Fruit fly (Drosophila melanogaster): Measurements from ENCODE around the gene CG44195.

Gene CG44195

dm6 chr3L:7718561-7719417 is 23.3 kb upstream of the CG44195 start, which contains the start of gene Mcad (continued):
- TF ChIP-seq CG14667 (GFP tag; IDR thresholded peaks at IDR 0.05) (peak; percentile 60), CG4617 (GFP tag; optimal IDR thresholded peaks at IDR 0.05; ENCODE audit: borderline replicate concordance) (peak; percentile 60), CG2889 (GFP tag; IDR thresholded peaks at IDR 0.05) (peak; percentile 18), slbo (GFP tag; IDR thresholded peaks at IDR 0.05) (peak; percentile 97), NFAT (GFP tag; IDR thresholded peaks at IDR 0.05) (peak; percentile 73), gem (tag; optimal IDR thresholded peaks at IDR 0.05) (peak; percentile 92), ci (GFP tag; IDR thresholded peaks at IDR 0.05) (peak; percentile 81), CG12942 (GFP tag; optimal IDR thresholded peaks at IDR 0.05) (peak; percentile 74), hth (optimal IDR thresholded peaks at IDR 0.05) (no peak), onecut (GFP tag; IDR thresholded peaks at IDR 0.05) (peak; percentile 84), CG6683 (GFP tag; optimal IDR thresholded peaks at IDR 0.05) (peak; percentile 92), fd64A (GFP tag; optimal IDR thresholded peaks at IDR 0.05) (peak; percentile 63), CG8281 (tag; optimal IDR thresholded peaks at IDR 0.05) (peak; percentile 76), tna (GFP tag; IDR thresholded peaks at IDR 0.05; ENCODE audit: partially characterized antibody) (no peak), ftz-f1 (GFP tag; optimal IDR thresholded peaks at IDR 0.05) (no peak), CG1647 (GFP tag; optimal IDR thresholded peaks at IDR 0.05) (peak; percentile 34), Sin3A (optimal IDR thresholded peaks at IDR 0.05) (no peak), CG10979 (tag; optimal IDR thresholded peaks at IDR 0.05) (peak; percentile 95), hb (GFP tag; IDR thresholded peaks at IDR 0.05; ENCODE audit: partially characterized antibody) (no peak), CG15073 (GFP tag; optimal IDR thresholded peaks at IDR 0.05) (peak; percentile 27), CG13775 (GFP tag; optimal IDR thresholded peaks at IDR 0.05) (peak; percentile 72), en (GFP tag; optimal IDR thresholded peaks at IDR 0.05) (no peak), fd102C (GFP tag; optimal IDR thresholded peaks at IDR 0.05) (no peak), CG9609 (GFP tag; optimal IDR thresholded peaks at IDR 0.05) (no peak), CG6654 (GFP tag; optimal IDR thresholded peaks at IDR 0.05) (peak; percentile 85), h (optimal IDR thresholded peaks at IDR 0.05) (no peak), Lhr (GFP tag; optimal IDR thresholded peaks at IDR 0.05) (peak; percentile 46), Ets65A (GFP tag) (peak; percentile 94), CG13894 (tag; optimal IDR thresholded peaks at IDR 0.05) (no peak), gt (GFP tag; IDR thresholded peaks at IDR 0.05) (peak; percentile 64), Ssrp (tag; optimal IDR thresholded peaks at IDR 0.05) (peak; percentile 76), CHES-1-like (GFP tag; optimal IDR thresholded peaks at IDR 0.05) (no peak), CrebB (tag; optimal IDR thresholded peaks at IDR 0.05) (peak; percentile 10), luna (GFP tag; optimal IDR thresholded peaks at IDR 0.05) (peak; percentile 26), CG3281 (GFP tag; optimal IDR thresholded peaks at IDR 0.05) (peak; percentile 96), scrt (GFP tag; optimal IDR thresholded peaks at IDR 0.05) (peak; percentile 92), CG2202 (tag; optimal IDR thresholded peaks at IDR 0.05) (no peak), cg (GFP tag; optimal IDR thresholded peaks at IDR 0.05) (no peak), nau (GFP tag; optimal IDR thresholded peaks at IDR 0.05) (peak; percentile 89), CG8089 (GFP tag; optimal IDR thresholded peaks at IDR 0.05) (peak; percentile 14), row (GFP tag; IDR thresholded peaks at IDR 0.05) (peak; percentile 98), Hmr (GFP tag; optimal IDR thresholded peaks at IDR 0.05) (peak; percentile 93), E2f1 (GFP tag; IDR thresholded peaks at IDR 0.05) (peak; percentile 80), ap (GFP tag; IDR thresholded peaks at IDR 0.05) (peak; percentile 82), gsb (GFP tag; IDR thresholded peaks at IDR 0.05) (peak; percentile 90), CG11560 (tag; IDR thresholded peaks at IDR 0.05) (peak; percentile 84), tin (GFP tag; optimal IDR thresholded peaks at IDR 0.05) (peak; percentile 95), fu2 (GFP tag; optimal IDR thresholded peaks at IDR 0.05) (peak; percentile 25), zfh1 (GFP tag; IDR thresholded peaks at IDR 0.05) (peak; percentile 74), CG6813 (GFP tag; optimal IDR thresholded peaks at IDR 0.05) (peak; percentile 80)
